Fruit fly (Drosophila melanogaster) whole organism, prepupa: Measurements from ENCODE around the gene SLIRP1.

Experiments used
- CG11294 ChIP-seq: fragments of 200-800 bp; sonication (Bioruptor generic); IDR thresholded peaks from 2 replicates; pipeline ENCODE4 v1.3.6; 2022; ENCODE audit warnings: missing biosample characterization, missing genetic modification characterization
- CG11762 ChIP-seq: fragments of 200-800 bp; sonication (Bioruptor generic); optimal IDR thresholded peaks from 3 replicates; lab custom pipeline; 2016; ENCODE audit warnings: missing biosample characterization, missing genetic modification characterization; ENCODE audit not compliant: insufficient read depth
- Sox102F ChIP-seq: fragments of 200-800 bp; sonication (Bioruptor generic); optimal IDR thresholded peaks from 2 replicates; lab custom pipeline; 2016; ENCODE audit warnings: missing biosample characterization, mild to moderate bottlenecking, missing genetic modification characterization

dm6 chrX:21323933-21324688 is 5.0 kb upstream of the SLIRP1 start, which contains the start of the genes Dd and CG1486:
- TF ChIP-seq Sox102F (GFP tag; lab: Kevin White, UChicago) (no peak), CG11294 (GFP tag; lab: Robert Waterston, UW) (no peak), CG11762 (no peak)
